Fruit fly (Drosophila melanogaster): Measurements from ENCODE around the gene TotE.

TotE gene

dm6 chr2L:19915195-19915594 lies 1.9 kb upstream of the TotE start (continued):
- TF ChIP-seq E2f2 (GFP tag; IDR thresholded peaks at IDR 0.05): 0 out of 2 replicates have a peak, but pooled peaks have one; percentile 29
- TF ChIP-seq abd-A (tag; optimal IDR thresholded peaks at IDR 0.05): no peak
- no peak for TF ChIP-seq slp2 (GFP tag; optimal IDR thresholded peaks at IDR 0.05)
- TF ChIP-seq slbo (GFP tag; IDR thresholded peaks at IDR 0.05): no peak; the same call in 1 of the 2 replicates
- TF ChIP-seq CG2116 (GFP tag; optimal IDR thresholded peaks at IDR 0.05): peak; percentile 9
- TF ChIP-seq CG7839 (tag; optimal IDR thresholded peaks at IDR 0.05): no peak
- no peak for TF ChIP-seq CG7271 (tag; optimal IDR thresholded peaks at IDR 0.05)
- no peak for TF ChIP-seq Rfx (GFP tag; IDR thresholded peaks at IDR 0.05)
- TF ChIP-seq Vsx1 (GFP tag; optimal IDR thresholded peaks at IDR 0.05): no peak
- no peak for TF ChIP-seq grau (tag; optimal IDR thresholded peaks at IDR 0.05)
- peak; percentile 7 for TF ChIP-seq CG12659 (GFP tag; optimal IDR thresholded peaks at IDR 0.05)
- no peak for TF ChIP-seq CG7928 (GFP tag; optimal IDR thresholded peaks at IDR 0.05)
- no peak for TF ChIP-seq tap (tag; optimal IDR thresholded peaks at IDR 0.05)
- no peak for TF ChIP-seq disco-r (GFP tag; optimal IDR thresholded peaks at IDR 0.05)
- TF ChIP-seq CG9727 (GFP tag; optimal IDR thresholded peaks at IDR 0.05): no peak
- no peak for TF ChIP-seq lola (GFP tag; optimal IDR thresholded peaks at IDR 0.05)
- TF ChIP-seq CG17361 (GFP tag; IDR thresholded peaks at IDR 0.05): peak; percentile 21; the same call in 1 of the 3 replicates
- no peak for TF ChIP-seq gsb-n (tag; optimal IDR thresholded peaks at IDR 0.05)
- TF ChIP-seq fd3F (GFP tag; optimal IDR thresholded peaks at IDR 0.05): no peak
- TF ChIP-seq gfzf (GFP tag; optimal IDR thresholded peaks at IDR 0.05): no peak
- no peak for TF ChIP-seq twi (tag; optimal IDR thresholded peaks at IDR 0.05)
- no peak for TF ChIP-seq CG17359 (tag; optimal IDR thresholded peaks at IDR 0.05)
- no peak for TF ChIP-seq CG3163 (GFP tag; optimal IDR thresholded peaks at IDR 0.05)
- TF ChIP-seq NK7.1 (GFP tag; optimal IDR thresholded peaks at IDR 0.05): no peak
- TF ChIP-seq Bgb (GFP tag; IDR thresholded peaks at IDR 0.05; ENCODE audit: partially characterized antibody): peak; percentile 74
- no peak for TF ChIP-seq PHDP (tag; optimal IDR thresholded peaks at IDR 0.05)
- TF ChIP-seq CG11456 (GFP tag; IDR thresholded peaks at IDR 0.05): no peak
- TF ChIP-seq trem (tag; optimal IDR thresholded peaks at IDR 0.05): peak; percentile 80
- peak; percentile 82 for TF ChIP-seq Ets65A (GFP tag)
- TF ChIP-seq stc (GFP tag; IDR thresholded peaks at IDR 0.05): no peak
- TF ChIP-seq CG10267 (tag; optimal IDR thresholded peaks at IDR 0.05): no peak
- TF ChIP-seq Dp (GFP tag; optimal IDR thresholded peaks at IDR 0.05): peak; percentile 6
- no peak for TF ChIP-seq dpn (GFP tag; optimal IDR thresholded peaks at IDR 0.05)
- peak; percentile 85 for TF ChIP-seq CG2199 (GFP tag; IDR thresholded peaks at IDR 0.05)
- TF ChIP-seq CG10321 (GFP tag; IDR thresholded peaks at IDR 0.05): no peak
- no peak for TF ChIP-seq CG30020 (tag; optimal IDR thresholded peaks at IDR 0.05)
- peak; percentile 53 for TF ChIP-seq Med (GFP tag)
- no peak for TF ChIP-seq lov (optimal IDR thresholded peaks at IDR 0.05)
- no peak for TF ChIP-seq lov (GFP tag; IDR thresholded peaks at IDR 0.05)
- no peak for TF ChIP-seq CG12236 (GFP tag; optimal IDR thresholded peaks at IDR 0.05)
- TF ChIP-seq CG32767 (GFP tag; IDR thresholded peaks at IDR 0.05): no peak
- no peak for TF ChIP-seq CG8924 (tag; optimal IDR thresholded peaks at IDR 0.05)
- TF ChIP-seq yki (optimal IDR thresholded peaks at IDR 0.05): no peak
- TF ChIP-seq crp (GFP tag; optimal IDR thresholded peaks at IDR 0.05): no peak
- no peak for TF ChIP-seq CG31365 (tag; optimal IDR thresholded peaks at IDR 0.05)
- TF ChIP-seq tna (GFP tag; IDR thresholded peaks at IDR 0.05; ENCODE audit: partially characterized antibody): no peak
- TF ChIP-seq CG31224 (GFP tag; IDR thresholded peaks at IDR 0.05): no peak
- no peak for TF ChIP-seq fru (optimal IDR thresholded peaks at IDR 0.05)
- TF ChIP-seq Hmr (GFP tag; optimal IDR thresholded peaks at IDR 0.05): peak; percentile 24
- peak in 1 of 2 experiments; percentile 55 for TF ChIP-seq prd (optimal IDR thresholded peaks at IDR 0.05)
- TF ChIP-seq prd (GFP tag; IDR thresholded peaks at IDR 0.05): no peak
- peak; percentile 55; the same call in 1 of the 3 replicates for TF ChIP-seq CG6791 (GFP tag; IDR thresholded peaks at IDR 0.05; ENCODE audit: partially characterized antibody)

Measured in whole organism, embryonic.